ENCODE assay signal across 5 fruit fly cellular contexts in genomic region chr3L:16956003-16956767, dm6.
TF ChIP-seq lines count a peak whose summit lies in the region.

No protein-coding gene starts in this region.

- no peak for TF ChIP-seq CTCF in whole organism, embryonic (GFP tag; optimal IDR thresholded peaks at IDR 0.05; lab: Kevin White, UChicago)

TF ChIP-seq in whole organism, adult, 20 proteins besides CTCF, POLR2A, EP300 and RAD21:
- TF ChIP-seq Hr96 (GFP tag; optimal IDR thresholded peaks at IDR 0.05; lab: Kevin White, UChicago), result no peak
- TF ChIP-seq tj (GFP tag; optimal IDR thresholded peaks at IDR 0.05; lab: Kevin White, UChicago), result peak; percentile 52
- no peak for TF ChIP-seq cnc (optimal IDR thresholded peaks at IDR 0.05; lab: Kevin White, UChicago)

TF ChIP-seq in whole organism, embryonic, 481 proteins besides CTCF, POLR2A, EP300 and RAD21 (continues in another document):
- TF ChIP-seq CG11093 (GFP tag; IDR thresholded peaks at IDR 0.05; lab: Robert Waterston, UW) (no peak), crol (GFP tag; IDR thresholded peaks at IDR 0.05; lab: Robert Waterston, UW) (peak; percentile 68), dmrt11E (tag; optimal IDR thresholded peaks at IDR 0.05; lab: Kevin White, UChicago) (no peak), CG6654 (GFP tag; optimal IDR thresholded peaks at IDR 0.05; lab: Kevin White, UChicago) (no peak), gcm (GFP tag; optimal IDR thresholded peaks at IDR 0.05; lab: Kevin White, UChicago) (no peak), MBD-R2 (GFP tag; IDR thresholded peaks at IDR 0.05; lab: Robert Waterston, UW) (no peak), sqz (GFP tag; optimal IDR thresholded peaks at IDR 0.05; lab: Kevin White, UChicago) (no peak), CG7372 (GFP tag; IDR thresholded peaks at IDR 0.05; lab: Robert Waterston, UW) (no peak; the same call in 1 of the 2 replicates), Dad (GFP tag; optimal IDR thresholded peaks at IDR 0.05; lab: Kevin White, UChicago) (no peak), Meics (GFP tag; optimal IDR thresholded peaks at IDR 0.05; lab: Kevin White, UChicago) (no peak), Dfd (GFP tag; optimal IDR thresholded peaks at IDR 0.05; lab: Kevin White, UChicago) (no peak), chm (GFP tag; IDR thresholded peaks at IDR 0.05; lab: Robert Waterston, UW) (0 out of 2 replicates have a peak, but pooled peaks have one; percentile 14), Taf1 (GFP tag; IDR thresholded peaks at IDR 0.05; lab: Robert Waterston, UW) (no peak), ftz-f1 (GFP tag; optimal IDR thresholded peaks at IDR 0.05; lab: Kevin White, UChicago) (peak; percentile 7), nmo (GFP tag; optimal IDR thresholded peaks at IDR 0.05; lab: Kevin White, UChicago) (no peak), crc (GFP tag; optimal IDR thresholded peaks at IDR 0.05; lab: Kevin White, UChicago) (no peak), CG18599 (GFP tag; optimal IDR thresholded peaks at IDR 0.05; lab: Kevin White, UChicago) (no peak), Bdp1 (GFP tag; optimal IDR thresholded peaks at IDR 0.05; lab: Kevin White, UChicago) (no peak), CG17359 (tag; optimal IDR thresholded peaks at IDR 0.05; lab: Kevin White, UChicago) (no peak), da (GFP tag; optimal IDR thresholded peaks at IDR 0.05; lab: Kevin White, UChicago) (no peak), nerfin-2 (GFP tag; IDR thresholded peaks at IDR 0.05; lab: Robert Waterston, UW; ENCODE audit: partially characterized antibody) (no peak), CG6791 (GFP tag; IDR thresholded peaks at IDR 0.05; lab: Robert Waterston, UW; ENCODE audit: partially characterized antibody) (no peak; the same call in 2 of the 3 replicates)

TF ChIP-seq in whole organism, prepupa, 60 proteins besides CTCF, POLR2A, EP300 and RAD21 (continues in another document):
- TF ChIP-seq Sox15 (GFP tag; optimal IDR thresholded peaks at IDR 0.05; lab: Kevin White, UChicago), result no peak
- no peak for TF ChIP-seq CG11902 (GFP tag; optimal IDR thresholded peaks at IDR 0.05; lab: Kevin White, UChicago)
- peak; percentile 23 for TF ChIP-seq fd59A (GFP tag; optimal IDR thresholded peaks at IDR 0.05; lab: Kevin White, UChicago)
- TF ChIP-seq Eip93F (GFP tag; optimal IDR thresholded peaks at IDR 0.05; lab: Kevin White, UChicago), result no peak
- no peak for TF ChIP-seq dsx (GFP tag; optimal IDR thresholded peaks at IDR 0.05; lab: Kevin White, UChicago; ENCODE audit: poor library complexity, severe bottlenecking)
- TF ChIP-seq CG16779 (tag; optimal IDR thresholded peaks at IDR 0.05; lab: Kevin White, UChicago), result no peak
- TF ChIP-seq OdsH (GFP tag; optimal IDR thresholded peaks at IDR 0.05; lab: Kevin White, UChicago), result peak; percentile 10
- TF ChIP-seq spab (GFP tag; optimal IDR thresholded peaks at IDR 0.05; lab: Kevin White, UChicago), result no peak
- TF ChIP-seq CG31627 (GFP tag; optimal IDR thresholded peaks at IDR 0.05; lab: Kevin White, UChicago), result no peak
- no peak for TF ChIP-seq cyc (GFP tag; optimal IDR thresholded peaks at IDR 0.05; lab: Kevin White, UChicago)
- TF ChIP-seq lz (GFP tag; optimal IDR thresholded peaks at IDR 0.05; lab: Kevin White, UChicago), result no peak
- no peak for TF ChIP-seq svp (GFP tag; lab: Kevin White, UChicago)
- no peak for TF ChIP-seq topi (GFP tag; optimal IDR thresholded peaks at IDR 0.05; lab: Kevin White, UChicago)
- TF ChIP-seq CG15336 (GFP tag; IDR thresholded peaks at IDR 0.05; lab: Robert Waterston, UW), result no peak
- no peak for TF ChIP-seq CG32006 (GFP tag; optimal IDR thresholded peaks at IDR 0.05; lab: Kevin White, UChicago)
- peak; percentile 64; the same call in 2 of the 3 replicates for TF ChIP-seq eg (GFP tag; IDR thresholded peaks at IDR 0.05; lab: Robert Waterston, UW)
- TF ChIP-seq CG6163 (GFP tag; IDR thresholded peaks at IDR 0.05; lab: Robert Waterston, UW), result no peak
- TF ChIP-seq dac (GFP tag; optimal IDR thresholded peaks at IDR 0.05; lab: Kevin White, UChicago), result no peak
- no peak for TF ChIP-seq CG6276 (GFP tag; optimal IDR thresholded peaks at IDR 0.05; lab: Kevin White, UChicago)
- TF ChIP-seq ss (GFP tag; optimal IDR thresholded peaks at IDR 0.05; lab: Kevin White, UChicago), result peak in 1 of 2 experiments; percentile 53
- TF ChIP-seq CG11762 (GFP tag; optimal IDR thresholded peaks at IDR 0.05; lab: Kevin White, UChicago; ENCODE audit: insufficient read depth), result no peak
- no peak for TF ChIP-seq fkh (GFP tag; optimal IDR thresholded peaks at IDR 0.05; lab: Kevin White, UChicago)
- TF ChIP-seq Sox102F (GFP tag; optimal IDR thresholded peaks at IDR 0.05; lab: Kevin White, UChicago), result no peak

TF ChIP-seq in whole organism, pupa, 21 proteins besides CTCF, POLR2A, EP300 and RAD21:
- TF ChIP-seq Snoo (tag; optimal IDR thresholded peaks at IDR 0.05; lab: Kevin White, UChicago), result no peak
- peak; percentile 10 for TF ChIP-seq CG32121 (GFP tag; IDR thresholded peaks at IDR 0.05; lab: Robert Waterston, UW)
- TF ChIP-seq rn (GFP tag; IDR thresholded peaks at IDR 0.05; lab: Robert Waterston, UW), result no peak
- no peak for TF ChIP-seq Pif1A (GFP tag; optimal IDR thresholded peaks at IDR 0.05; lab: Kevin White, UChicago)
- peak; percentile 13; the same call in 1 of the 2 replicates for TF ChIP-seq Ets98B (GFP tag; IDR thresholded peaks at IDR 0.05; lab: Robert Waterston, UW)
- 0 out of 3 replicates have a peak, but pooled peaks have one; percentile 26 for TF ChIP-seq fd96Ca (GFP tag; IDR thresholded peaks at IDR 0.05; lab: Robert Waterston, UW)
- TF ChIP-seq CG4496 (GFP tag; IDR thresholded peaks at IDR 0.05; lab: Robert Waterston, UW), result peak; percentile 75
- peak; percentile 25 for TF ChIP-seq CG17806 (tag; optimal IDR thresholded peaks at IDR 0.05; lab: Kevin White, UChicago)
- peak; percentile 45 for TF ChIP-seq CG15710 (tag; optimal IDR thresholded peaks at IDR 0.05; lab: Kevin White, UChicago)
- TF ChIP-seq EcR (GFP tag; optimal IDR thresholded peaks at IDR 0.05; lab: Kevin White, UChicago), result peak; percentile 44
- TF ChIP-seq CG10348 (GFP tag; IDR thresholded peaks at IDR 0.05; lab: Robert Waterston, UW), result no peak
- peak; percentile 36 for TF ChIP-seq CG8159 (tag; optimal IDR thresholded peaks at IDR 0.05; lab: Kevin White, UChicago)
- TF ChIP-seq CG8301 (tag; optimal IDR thresholded peaks at IDR 0.05; lab: Kevin White, UChicago), result peak; percentile 9
- TF ChIP-seq CG9948 (tag; optimal IDR thresholded peaks at IDR 0.05; lab: Kevin White, UChicago), result peak; percentile 23
- peak; percentile 14 for TF ChIP-seq Pif1B (GFP tag; optimal IDR thresholded peaks at IDR 0.05; lab: Kevin White, UChicago)
- peak; percentile 45 for TF ChIP-seq CG14655 (GFP tag; optimal IDR thresholded peaks at IDR 0.05; lab: Kevin White, UChicago)

TF ChIP-seq in whole organism, wandering third instar larva, 38 proteins besides CTCF, POLR2A, EP300 and RAD21:
- no peak for TF ChIP-seq Hr83 (GFP tag; optimal IDR thresholded peaks at IDR 0.05; lab: Kevin White, UChicago; ENCODE audit: poor library complexity, severe bottlenecking)
- TF ChIP-seq fru (GFP tag; optimal IDR thresholded peaks at IDR 0.05; lab: Kevin White, UChicago), result peak; percentile 41
